Fruit fly (Drosophila melanogaster) S2 (cell line): Measurements from ENCODE around the gene CG3032.

Source experiments
- CG8478 ChIP-seq: fragments of >200 bp; optimal IDR thresholded peaks from 2 replicates; lab custom pipeline; 2018
- CTCF ChIP-seq, 2 experiments: fragments of >200 bp; optimal IDR thresholded peaks; 2 replicates each; lab custom pipeline; 2018

- TF ChIP-seq CG8478 (lab: Kevin White, UChicago) (no peak), CTCF (optimal IDR thresholded peaks at IDR 0.05; lab: Kevin White, UChicago) (no peak)
Observed at dm6 chrX:7013320-7014214, at the start of gene CG3032, which contains the start of gene CG4593.
